Fruit fly (Drosophila melanogaster) whole organism, embryonic: ENCODE results near the gene CG34180.

Experiments used
- ATbp ChIP-seq: fragments of 200-800 bp; sonication (Bioruptor generic); optimal IDR thresholded peaks from 2 replicates; lab custom pipeline; 2017; ENCODE audit warnings: missing biosample characterization, mild to moderate bottlenecking, missing genetic modification characterization, missing genetic modification reagents
- B-H1 ChIP-seq: fragments of 200-800 bp; sonication (Bioruptor generic); IDR thresholded peaks from 3 replicates; pipeline ENCODE4 v1.3.6; 2022; ENCODE audit warnings: missing biosample characterization, missing genetic modification characterization
- CG10543 ChIP-seq: fragments of 200-800 bp; sonication (Bioruptor generic); optimal IDR thresholded peaks from 3 replicates; lab custom pipeline; 2017; ENCODE audit warnings: missing biosample characterization, mild to moderate bottlenecking, missing genetic modification characterization, moderate library complexity
- CG11398 ChIP-seq: fragments of 200-800 bp; sonication (Bioruptor generic); optimal IDR thresholded peaks from 2 replicates; lab custom pipeline; 2016; ENCODE audit warnings: missing biosample characterization, missing genetic modification characterization
- CG11560 ChIP-seq: fragments of 200-800 bp; sonication (Bioruptor generic); IDR thresholded peaks from 3 replicates; pipeline ENCODE4 v1.3.6; 2022; ENCODE audit warnings: missing biosample characterization, missing genetic modification characterization
- CG15479 ChIP-seq: fragments of 200-800 bp; sonication (Bioruptor generic); optimal IDR thresholded peaks from 3 replicates; lab custom pipeline; 2019; ENCODE audit warnings: missing biosample characterization, mild to moderate bottlenecking, missing genetic modification characterization, moderate library complexity
- CG1603 ChIP-seq: fragments of 200-800 bp; sonication (Bioruptor generic); optimal IDR thresholded peaks from 2 replicates; lab custom pipeline; 2019; ENCODE audit warnings: missing biosample characterization, mild to moderate bottlenecking, missing genetic modification characterization, moderate library complexity
- CG16813 ChIP-seq: fragments of 200-800 bp; sonication (Bioruptor generic); IDR thresholded peaks from 3 replicates; pipeline ENCODE4 v1.3.6; 2022; ENCODE audit warnings: missing biosample characterization, missing genetic modification characterization; ENCODE audit not compliant: partially characterized antibody
- CG17186 ChIP-seq: fragments of 200-800 bp; sonication (Bioruptor generic); optimal IDR thresholded peaks from 3 replicates; lab custom pipeline; 2017; ENCODE audit warnings: missing biosample characterization, missing genetic modification reagents, missing genetic modification characterization
- CG17385 ChIP-seq: fragments of 200-800 bp; sonication (Bioruptor generic); optimal IDR thresholded peaks from 3 replicates; lab custom pipeline; 2018; ENCODE audit warnings: missing biosample characterization, mild to moderate bottlenecking, missing genetic modification characterization
- CG30403 ChIP-seq: fragments of 200-800 bp; sonication (Bioruptor generic); optimal IDR thresholded peaks from 3 replicates; lab custom pipeline; 2016; ENCODE audit warnings: missing biosample characterization, missing genetic modification characterization
- CG3065 ChIP-seq: fragments of 200-800 bp; sonication (Bioruptor generic); optimal IDR thresholded peaks from 2 replicates; lab custom pipeline; 2016; ENCODE audit warnings: missing biosample characterization, missing genetic modification characterization
- CG32772 ChIP-seq: fragments of 200-800 bp; sonication (Bioruptor generic); IDR thresholded peaks from 2 replicates; pipeline ENCODE4 v1.3.6; 2022; ENCODE audit warnings: missing biosample characterization, missing genetic modification characterization
- CG7745 ChIP-seq: fragments of 200-800 bp; sonication (Bioruptor generic); optimal IDR thresholded peaks from 2 replicates; lab custom pipeline; 2018; ENCODE audit warnings: missing biosample characterization, mild to moderate bottlenecking, missing genetic modification characterization, moderate library complexity
- CG8924 ChIP-seq: fragments of 200-800 bp; optimal IDR thresholded peaks from 3 replicates; lab custom pipeline; 2019; ENCODE audit warnings: missing biosample characterization, mild to moderate bottlenecking, missing genetic modification characterization, moderate library complexity
- Dip2 ChIP-seq: fragments of 200-800 bp; sonication (Bioruptor generic); IDR thresholded peaks from 2 replicates; pipeline ENCODE4 v1.3.6; 2022; ENCODE audit warnings: missing biosample characterization, missing genetic modification characterization
- Doc2 ChIP-seq: fragments of 200-800 bp; sonication (Bioruptor generic); IDR thresholded peaks from 2 replicates; pipeline ENCODE4 v1.3.6; 2022; ENCODE audit warnings: missing biosample characterization, missing genetic modification characterization
- Doc3 ChIP-seq: fragments of 200-800 bp; sonication (Bioruptor generic); IDR thresholded peaks from 3 replicates; pipeline ENCODE4 v1.3.6; 2022; ENCODE audit warnings: missing biosample characterization, missing genetic modification characterization; ENCODE audit not compliant: partially characterized antibody
- Dp ChIP-seq: fragments of 200-800 bp; sonication (Bioruptor generic); optimal IDR thresholded peaks from 2 replicates; lab custom pipeline; 2018; ENCODE audit warnings: missing biosample characterization, mild to moderate bottlenecking, missing genetic modification characterization, moderate library complexity
- Dref ChIP-seq: fragments of 200-800 bp; sonication (Bioruptor generic); IDR thresholded peaks from 2 replicates; pipeline ENCODE4 v1.3.6; 2022; ENCODE audit warnings: missing biosample characterization, missing genetic modification characterization
- Drgx ChIP-seq: fragments of 200-800 bp; sonication (Bioruptor generic); IDR thresholded peaks from 2 replicates; pipeline ENCODE4 v1.3.6; 2022; ENCODE audit warnings: missing biosample characterization, missing genetic modification characterization
- HHEX ChIP-seq: fragments of 200-800 bp; sonication (Bioruptor generic); optimal IDR thresholded peaks from 3 replicates; lab custom pipeline; 2017; ENCODE audit warnings: missing biosample characterization, mild to moderate bottlenecking, missing genetic modification characterization, missing genetic modification reagents
- Hey ChIP-seq: fragments of 200-800 bp; sonication (Bioruptor generic); optimal IDR thresholded peaks from 3 replicates; lab custom pipeline; 2018; ENCODE audit warnings: missing biosample characterization, mild to moderate bottlenecking, missing genetic modification characterization
- HmgD ChIP-seq: fragments of 200-800 bp; sonication (Bioruptor generic); optimal IDR thresholded peaks from 3 replicates; lab custom pipeline; 2016; ENCODE audit warnings: missing biosample characterization, missing genetic modification characterization
- Hmr ChIP-seq: fragments of 200-800 bp; sonication (Bioruptor generic); optimal IDR thresholded peaks from 3 replicates; lab custom pipeline; 2017; ENCODE audit warnings: mild to moderate bottlenecking, missing biosample characterization, missing genetic modification reagents, missing genetic modification characterization
- Mes4 ChIP-seq: fragments of 200-800 bp; sonication (Bioruptor generic); optimal IDR thresholded peaks from 2 replicates; lab custom pipeline; 2016; ENCODE audit warnings: missing biosample characterization, missing genetic modification characterization
- Mrtf ChIP-seq: fragments of 200-800 bp; sonication (Bioruptor generic); IDR thresholded peaks from 3 replicates; pipeline ENCODE4 v1.3.6; 2022; ENCODE audit warnings: missing biosample characterization, missing genetic modification characterization
- NFAT ChIP-seq: fragments of 200-800 bp; sonication (Bioruptor generic); IDR thresholded peaks from 2 replicates; pipeline ENCODE4 v1.3.6; 2022; ENCODE audit warnings: missing biosample characterization, missing genetic modification characterization
- Oaz ChIP-seq: fragments of 200-800 bp; sonication (Bioruptor generic); IDR thresholded peaks from 2 replicates; pipeline ENCODE4 v1.3.6; 2022; ENCODE audit warnings: missing biosample characterization, missing genetic modification characterization
- Opbp ChIP-seq: fragments of 200-800 bp; sonication (Bioruptor generic); IDR thresholded peaks from 3 replicates; pipeline ENCODE4 v1.3.6; 2022; ENCODE audit warnings: missing biosample characterization, missing genetic modification characterization; ENCODE audit not compliant: partially characterized antibody
- Spps ChIP-seq: fragments of 200-800 bp; sonication (Bioruptor generic); optimal IDR thresholded peaks from 2 replicates; lab custom pipeline; 2018; ENCODE audit warnings: missing biosample characterization, mild to moderate bottlenecking, missing genetic modification characterization
- Tbp ChIP-seq: fragments of >200 bp; optimal IDR thresholded peaks from 2 replicates; lab custom pipeline; 2018; ENCODE audit warnings: missing biosample characterization, missing genetic modification characterization
- amos ChIP-seq: fragments of 200-800 bp; sonication (Bioruptor generic); IDR thresholded peaks from 2 replicates; pipeline ENCODE4 v1.3.6; 2022; ENCODE audit warnings: missing biosample characterization, missing genetic modification characterization; ENCODE audit not compliant: partially characterized antibody
- bbx ChIP-seq: fragments of 200-800 bp; sonication (Bioruptor generic); IDR thresholded peaks from 2 replicates; pipeline ENCODE4 v1.3.6; 2022; ENCODE audit warnings: missing biosample characterization, missing genetic modification characterization; ENCODE audit not compliant: partially characterized antibody
- dan ChIP-seq: fragments of 200-800 bp; sonication (Bioruptor generic); IDR thresholded peaks from 2 replicates; pipeline ENCODE4 v1.3.6; 2022; ENCODE audit warnings: missing biosample characterization, missing genetic modification characterization
- disco-r ChIP-seq: fragments of 200-800 bp; sonication (Bioruptor generic); optimal IDR thresholded peaks from 2 replicates; lab custom pipeline; 2016; ENCODE audit warnings: missing biosample characterization, missing genetic modification characterization
- dpn ChIP-seq, 2 experiments: fragments of 200-800 bp; sonication (Bioruptor generic); optimal IDR thresholded peaks; 3 replicates each; lab custom pipeline; 2016; ENCODE audit warnings: missing biosample characterization in 2 of 2, missing genetic modification characterization in 2 of 2
- fu2 ChIP-seq: fragments of 200-800 bp; sonication (Bioruptor generic); optimal IDR thresholded peaks from 2 replicates; lab custom pipeline; 2016; ENCODE audit warnings: missing biosample characterization, missing genetic modification characterization
- gcm ChIP-seq: fragments of 200-800 bp; sonication (Bioruptor generic); optimal IDR thresholded peaks from 2 replicates; lab custom pipeline; 2019; ENCODE audit warnings: missing biosample characterization, mild to moderate bottlenecking, missing genetic modification characterization, moderate library complexity
- gsb ChIP-seq: fragments of 200-800 bp; sonication (Bioruptor generic); IDR thresholded peaks from 2 replicates; pipeline ENCODE4 v1.3.6; 2022; ENCODE audit warnings: missing biosample characterization, missing genetic modification characterization
- hkb ChIP-seq, 2 experiments: fragments of 200-800 bp in 1 of 2; fragments of >200 bp in 1 of 2; sonication (Bioruptor generic) in 1 of 2; IDR thresholded peaks in 1 of 2; optimal IDR thresholded peaks in 1 of 2; 2 replicates each; pipeline versions ENCODE4 v1.3.6 to Lab custom; 2017 to 2022; ENCODE audit warnings: missing biosample characterization in 1 of 2, missing genetic modification characterization in 1 of 2
- hth ChIP-seq: fragments of >200 bp; optimal IDR thresholded peaks from 2 replicates; lab custom pipeline; 2017; ENCODE audit warnings: inconsistent platforms
- lmd ChIP-seq: fragments of 200-800 bp; sonication (Bioruptor generic); IDR thresholded peaks from 2 replicates; pipeline ENCODE4 v1.3.6; 2022; ENCODE audit warnings: missing biosample characterization, missing genetic modification characterization
- nerfin-1 ChIP-seq: fragments of 200-800 bp; sonication (Bioruptor generic); optimal IDR thresholded peaks from 3 replicates; lab custom pipeline; 2019; ENCODE audit warnings: missing biosample characterization, mild to moderate bottlenecking, missing genetic modification characterization, moderate library complexity
- peb ChIP-seq: fragments of 200-800 bp; sonication (Bioruptor generic); IDR thresholded peaks from 2 replicates; pipeline ENCODE4 v1.3.6; 2022; ENCODE audit warnings: missing biosample characterization, missing genetic modification characterization
- run ChIP-seq: fragments of 200-800 bp; sonication (Bioruptor generic); optimal IDR thresholded peaks from 3 replicates; lab custom pipeline; 2018; ENCODE audit warnings: missing biosample characterization, mild to moderate bottlenecking, missing genetic modification characterization
- stwl ChIP-seq: fragments of 200-800 bp; sonication (Bioruptor generic); optimal IDR thresholded peaks from 3 replicates; lab custom pipeline; 2018; ENCODE audit warnings: missing biosample characterization, mild to moderate bottlenecking, missing genetic modification characterization, moderate library complexity
- tin ChIP-seq: fragments of 200-800 bp; sonication (Bioruptor generic); optimal IDR thresholded peaks from 3 replicates; lab custom pipeline; 2016; ENCODE audit warnings: missing biosample characterization, missing genetic modification characterization
- z ChIP-seq: fragments of 200-800 bp; sonication (Bioruptor generic); IDR thresholded peaks from 3 replicates; pipeline ENCODE4 v1.3.6; 2022; ENCODE audit warnings: missing biosample characterization, missing genetic modification characterization

Gene CG34180

DNA sequence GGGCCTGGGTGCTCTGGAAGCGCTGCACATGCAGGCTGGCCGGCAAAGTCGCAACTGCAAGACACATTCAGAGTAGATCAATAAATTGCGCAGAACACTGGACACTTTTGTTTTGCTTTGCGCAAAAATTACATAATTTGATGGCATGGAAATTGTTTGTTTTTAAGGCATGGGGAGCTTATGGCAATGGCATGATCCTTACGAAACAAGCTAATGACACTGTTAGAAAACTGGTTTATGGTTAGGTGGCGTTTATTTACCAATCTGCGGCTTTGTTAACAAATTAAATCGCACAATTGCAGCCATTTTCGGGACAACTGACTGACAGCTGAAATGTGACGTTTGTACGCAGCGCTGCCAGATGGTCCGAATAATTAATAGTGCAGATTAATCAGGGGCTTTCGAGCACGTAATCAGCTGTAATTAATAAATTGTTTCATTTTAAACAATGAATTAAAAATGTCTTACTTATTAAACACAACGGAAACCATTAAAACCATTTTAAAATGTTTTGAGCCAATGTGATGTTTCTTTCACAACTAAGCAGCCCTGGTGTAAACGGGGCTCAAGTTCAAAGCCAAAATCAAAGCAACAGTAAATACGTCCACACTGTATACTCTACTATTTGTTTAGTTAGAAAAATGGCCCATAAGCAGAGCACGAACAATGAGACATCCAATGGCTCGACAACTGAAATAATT, 2.2 kb downstream of the CG34180 start, which contains the start of the genes ND-51 and CG13994 (continued):
- TF ChIP-seq bbx (GFP tag; lab: Robert Waterston, UW) = 0 out of 2 replicates have a peak, but pooled peaks have one; percentile 9
- peak; percentile 57 for TF ChIP-seq Spps
- TF ChIP-seq CG1603 (tag; lab: Kevin White, UChicago) = peak; percentile 85
- no peak for TF ChIP-seq ATbp (GFP tag; lab: Kevin White, UChicago)
- TF ChIP-seq CG17385 = peak; percentile 60
- peak; percentile 88 for TF ChIP-seq CG10543 (GFP tag; lab: Kevin White, UChicago)
- TF ChIP-seq run (tag; lab: Kevin White, UChicago) = peak; percentile 58
- no peak for TF ChIP-seq amos (GFP tag; lab: Robert Waterston, UW)
- TF ChIP-seq fu2 (GFP tag; lab: Kevin White, UChicago) = peak; percentile 83
- TF ChIP-seq Hey (tag; lab: Kevin White, UChicago) = peak; percentile 49
- TF ChIP-seq Drgx (GFP tag; lab: Robert Waterston, UW) = peak; percentile 77
- TF ChIP-seq hkb (optimal IDR thresholded peaks at IDR 0.05; lab: Kevin White, UChicago) = no peak
- peak; percentile 84 for TF ChIP-seq hkb (GFP tag; IDR thresholded peaks at IDR 0.05; lab: Robert Waterston, UW)
- peak; percentile 43 for TF ChIP-seq CG3065 (GFP tag; lab: Kevin White, UChicago)
- TF ChIP-seq HHEX (GFP tag; lab: Kevin White, UChicago) = peak; percentile 68
- peak; percentile 41 for TF ChIP-seq gcm (GFP tag; lab: Kevin White, UChicago)
- peak; percentile 50; the same call in 1 of the 2 replicates for TF ChIP-seq gsb
- peak; percentile 70 for TF ChIP-seq Oaz (GFP tag; lab: Robert Waterston, UW)
- peak; percentile 85 for TF ChIP-seq tin (GFP tag; lab: Kevin White, UChicago)
- peak; percentile 94 for TF ChIP-seq stwl
- TF ChIP-seq Dip2 (GFP tag; lab: Robert Waterston, UW) = no peak
- TF ChIP-seq z (GFP tag; lab: Robert Waterston, UW) = no peak
- no peak for TF ChIP-seq Tbp (GFP tag; lab: Kevin White, UChicago)
- peak; percentile 87 for TF ChIP-seq CG30403 (GFP tag; lab: Kevin White, UChicago)
- TF ChIP-seq Mrtf (GFP tag; lab: Robert Waterston, UW) = peak; percentile 62
- peak; percentile 50 for TF ChIP-seq disco-r
- peak; percentile 80 for TF ChIP-seq Mes4 (GFP tag; lab: Kevin White, UChicago)
- peak; percentile 82 for TF ChIP-seq Hmr (GFP tag; lab: Kevin White, UChicago)
- peak; percentile 71 for TF ChIP-seq nerfin-1
- no peak for TF ChIP-seq hth (lab: Kevin White, UChicago)
- TF ChIP-seq NFAT (GFP tag; lab: Robert Waterston, UW) = peak; percentile 85
- peak; percentile 50 for TF ChIP-seq CG15479
- TF ChIP-seq Opbp (GFP tag; lab: Robert Waterston, UW) = no peak
- peak; percentile 59; the same call in 2 of the 3 replicates for TF ChIP-seq CG11560 (tag; lab: Robert Waterston, UW)
- no peak for TF ChIP-seq CG16813
- TF ChIP-seq Dref (GFP tag; lab: Robert Waterston, UW) = peak; percentile 41
- no peak for TF ChIP-seq Doc3 (GFP tag; lab: Robert Waterston, UW)
- peak; percentile 84 to 87 for TF ChIP-seq dpn (GFP tag; optimal IDR thresholded peaks at IDR 0.05; lab: Kevin White, UChicago)
- TF ChIP-seq Dp (GFP tag; lab: Kevin White, UChicago) = peak; percentile 15
- TF ChIP-seq CG8924 (tag; lab: Kevin White, UChicago) = peak; percentile 78
- peak; percentile 52 for TF ChIP-seq HmgD
- TF ChIP-seq CG11398 = peak; percentile 75
- peak; percentile 74 for TF ChIP-seq CG7745 (tag; lab: Kevin White, UChicago)
- no peak; the same call in 1 of the 2 replicates for TF ChIP-seq dan
- TF ChIP-seq B-H1 = peak; percentile 70
- peak; percentile 80 for TF ChIP-seq lmd
- no peak for TF ChIP-seq Doc2
- peak; percentile 63 for TF ChIP-seq peb
- peak; percentile 71 for TF ChIP-seq CG32772
- TF ChIP-seq CG17186 (GFP tag; lab: Kevin White, UChicago) = peak; percentile 76
